Fruit fly (Drosophila melanogaster) whole organism, embryonic: ENCODE results near the gene CG32026.

Experiments used
- Aef1 ChIP-seq: fragments of 200-800 bp; sonication (Bioruptor generic); IDR thresholded peaks from 3 replicates; pipeline ENCODE4 v1.3.6; 2022; ENCODE audit warnings: missing biosample characterization, missing genetic modification characterization
- Atf-2 ChIP-seq: fragments of 200-800 bp; sonication (Bioruptor generic); optimal IDR thresholded peaks from 2 replicates; lab custom pipeline; 2016; ENCODE audit warnings: missing biosample characterization, missing genetic modification characterization
- CG13894 ChIP-seq: fragments of 200-800 bp; sonication (Bioruptor generic); optimal IDR thresholded peaks from 3 replicates; lab custom pipeline; 2018; ENCODE audit warnings: missing biosample characterization, mild to moderate bottlenecking, missing genetic modification characterization, moderate library complexity
- CG14965 ChIP-seq: fragments of 200-800 bp; sonication (Bioruptor generic); optimal IDR thresholded peaks from 2 replicates; lab custom pipeline; 2016; ENCODE audit warnings: missing biosample characterization, missing genetic modification characterization, borderline replicate concordance
- CG15269 ChIP-seq: fragments of 200-800 bp; sonication (Bioruptor generic); optimal IDR thresholded peaks from 2 replicates; lab custom pipeline; 2018; ENCODE audit warnings: missing biosample characterization, mild to moderate bottlenecking, missing genetic modification characterization, moderate library complexity
- CG17328 ChIP-seq: fragments of 200-800 bp; sonication (Bioruptor generic); IDR thresholded peaks from 2 replicates; pipeline ENCODE4 v1.3.6; 2022; ENCODE audit warnings: missing biosample characterization, missing genetic modification characterization
- CG17912 ChIP-seq: fragments of 200-800 bp; sonication (Bioruptor generic); optimal IDR thresholded peaks from 2 replicates; lab custom pipeline; 2018; ENCODE audit warnings: missing biosample characterization, mild to moderate bottlenecking, missing genetic modification characterization
- CG1832 ChIP-seq: fragments of 200-800 bp; sonication (Bioruptor generic); optimal IDR thresholded peaks from 2 replicates; lab custom pipeline; 2017; ENCODE audit warnings: missing biosample characterization, mild to moderate bottlenecking, missing genetic modification characterization, inconsistent platforms
- CG2116 ChIP-seq: fragments of 200-800 bp; sonication (Bioruptor generic); optimal IDR thresholded peaks from 3 replicates; lab custom pipeline; 2018; ENCODE audit warnings: missing biosample characterization, mild to moderate bottlenecking, missing genetic modification characterization
- CG30020 ChIP-seq: fragments of 200-800 bp; optimal IDR thresholded peaks from 2 replicates; lab custom pipeline; 2019; ENCODE audit warnings: missing biosample characterization, mild to moderate bottlenecking, missing genetic modification characterization, moderate library complexity
- CG3163 ChIP-seq: fragments of 200-800 bp; sonication (Bioruptor generic); optimal IDR thresholded peaks from 3 replicates; lab custom pipeline; 2016; ENCODE audit warnings: missing biosample characterization, missing genetic modification characterization
- CG4424 ChIP-seq: fragments of 200-800 bp; sonication (Bioruptor generic); optimal IDR thresholded peaks from 3 replicates; lab custom pipeline; 2016; ENCODE audit warnings: missing biosample characterization, missing genetic modification characterization
- CG6175 ChIP-seq: fragments of 200-800 bp; sonication (Bioruptor generic); IDR thresholded peaks from 3 replicates; pipeline ENCODE4 v1.3.6; 2022; ENCODE audit warnings: missing biosample characterization, missing genetic modification characterization
- CG6254 ChIP-seq: fragments of 200-800 bp; sonication (Bioruptor generic); optimal IDR thresholded peaks from 3 replicates; lab custom pipeline; 2017; ENCODE audit warnings: mild to moderate bottlenecking, missing biosample characterization, missing genetic modification reagents, missing genetic modification characterization
- CG6813 ChIP-seq: fragments of 200-800 bp; sonication (Bioruptor generic); optimal IDR thresholded peaks from 2 replicates; lab custom pipeline; 2017; ENCODE audit warnings: missing biosample characterization, missing genetic modification characterization, mild to moderate bottlenecking, moderate library complexity, missing genetic modification reagents
- CG7372 ChIP-seq: fragments of 200-800 bp; sonication (Bioruptor generic); IDR thresholded peaks from 2 replicates; pipeline ENCODE4 v1.3.6; 2022; ENCODE audit warnings: missing biosample characterization, missing genetic modification characterization
- CG7745 ChIP-seq: fragments of 200-800 bp; sonication (Bioruptor generic); optimal IDR thresholded peaks from 2 replicates; lab custom pipeline; 2018; ENCODE audit warnings: missing biosample characterization, mild to moderate bottlenecking, missing genetic modification characterization, moderate library complexity
- CG7839 ChIP-seq: fragments of 200-800 bp; sonication (Bioruptor generic); optimal IDR thresholded peaks from 3 replicates; lab custom pipeline; 2018; ENCODE audit warnings: missing biosample characterization, mild to moderate bottlenecking, missing genetic modification characterization, moderate library complexity
- CoRest ChIP-seq: fragments of 200-800 bp; sonication (Bioruptor generic); optimal IDR thresholded peaks from 3 replicates; lab custom pipeline; 2018; ENCODE audit warnings: missing biosample characterization, mild to moderate bottlenecking, missing genetic modification characterization, moderate library complexity
- Dad ChIP-seq: fragments of 200-800 bp; sonication (Bioruptor generic); optimal IDR thresholded peaks from 3 replicates; lab custom pipeline; 2016; ENCODE audit warnings: missing biosample characterization, missing genetic modification characterization
- Drgx ChIP-seq: fragments of 200-800 bp; sonication (Bioruptor generic); IDR thresholded peaks from 2 replicates; pipeline ENCODE4 v1.3.6; 2022; ENCODE audit warnings: missing biosample characterization, missing genetic modification characterization
- E2f1 ChIP-seq: fragments of 200-800 bp; sonication (Bioruptor generic); IDR thresholded peaks from 2 replicates; pipeline ENCODE4 v1.3.6; 2022; ENCODE audit warnings: missing biosample characterization, missing genetic modification characterization
- Eip74EF ChIP-seq, 2 experiments: fragments of 200-800 bp in 1 of 2; fragments of >200 bp in 1 of 2; sonication (Bioruptor generic) in 1 of 2; optimal IDR thresholded peaks; 2 replicates each; lab custom pipeline; 2017 to 2019; ENCODE audit warnings: missing biosample characterization in 2 of 2, missing genetic modification characterization in 2 of 2, mild to moderate bottlenecking in 1 of 2, moderate library complexity in 1 of 2
- Fer3 ChIP-seq: fragments of 200-800 bp; sonication (Bioruptor generic); optimal IDR thresholded peaks from 2 replicates; lab custom pipeline; 2018; ENCODE audit warnings: missing biosample characterization, mild to moderate bottlenecking, missing genetic modification characterization, moderate library complexity
- HLH3B ChIP-seq: fragments of 200-800 bp; sonication (Bioruptor generic); IDR thresholded peaks from 2 replicates; pipeline ENCODE4 v1.3.6; 2022; ENCODE audit warnings: missing biosample characterization, missing genetic modification characterization
- Hmx ChIP-seq: fragments of 200-800 bp; sonication (Bioruptor generic); optimal IDR thresholded peaks from 2 replicates; lab custom pipeline; 2016; ENCODE audit warnings: missing biosample characterization, missing genetic modification characterization
- Lhr ChIP-seq: fragments of 200-800 bp; sonication (Bioruptor generic); optimal IDR thresholded peaks from 3 replicates; lab custom pipeline; 2017; ENCODE audit warnings: mild to moderate bottlenecking, missing biosample characterization, missing genetic modification reagents, missing genetic modification characterization
- Lim3 ChIP-seq: fragments of 200-800 bp; sonication (Bioruptor generic); IDR thresholded peaks from 2 replicates; pipeline ENCODE4 v1.3.6; 2022; ENCODE audit warnings: missing biosample characterization, missing genetic modification characterization
- MTF-1 ChIP-seq: fragments of 200-800 bp; sonication (Bioruptor generic); optimal IDR thresholded peaks from 2 replicates; lab custom pipeline; 2018; ENCODE audit warnings: missing biosample characterization, mild to moderate bottlenecking, missing genetic modification characterization, borderline replicate concordance
- NC2β ChIP-seq: fragments of 200-800 bp; sonication (Bioruptor generic); optimal IDR thresholded peaks from 2 replicates; lab custom pipeline; 2016; ENCODE audit warnings: missing biosample characterization, missing genetic modification characterization
- Rx ChIP-seq: fragments of 200-800 bp; sonication (Bioruptor generic); IDR thresholded peaks from 2 replicates; pipeline ENCODE4 v1.3.6; 2022; ENCODE audit warnings: missing biosample characterization, missing genetic modification characterization
- Scr ChIP-seq: fragments of 200-800 bp; sonication (Bioruptor generic); IDR thresholded peaks from 2 replicates; pipeline ENCODE4 v1.3.6; 2022; ENCODE audit warnings: missing biosample characterization, missing genetic modification characterization; ENCODE audit not compliant: partially characterized antibody
- Sox100B ChIP-seq: fragments of 200-800 bp; sonication (Bioruptor generic); optimal IDR thresholded peaks from 3 replicates; lab custom pipeline; 2018; ENCODE audit warnings: missing biosample characterization, mild to moderate bottlenecking, missing genetic modification characterization
- Taf1 ChIP-seq: fragments of 200-800 bp; sonication (Bioruptor generic); IDR thresholded peaks from 2 replicates; pipeline ENCODE4 v1.3.6; 2022; ENCODE audit warnings: missing biosample characterization, missing genetic modification characterization
- Vsx1 ChIP-seq: fragments of 200-800 bp; sonication (Bioruptor generic); optimal IDR thresholded peaks from 2 replicates; lab custom pipeline; 2017; ENCODE audit warnings: missing biosample characterization, mild to moderate bottlenecking, missing genetic modification characterization, missing genetic modification reagents
- abd-A ChIP-seq: fragments of 200-800 bp; sonication (Bioruptor generic); optimal IDR thresholded peaks from 3 replicates; lab custom pipeline; 2019; ENCODE audit warnings: missing biosample characterization, mild to moderate bottlenecking, missing genetic modification characterization, moderate library complexity
- bbx ChIP-seq: fragments of 200-800 bp; sonication (Bioruptor generic); IDR thresholded peaks from 2 replicates; pipeline ENCODE4 v1.3.6; 2022; ENCODE audit warnings: missing biosample characterization, missing genetic modification characterization; ENCODE audit not compliant: partially characterized antibody
- bowl ChIP-seq: fragments of 200-800 bp; sonication (Bioruptor generic); IDR thresholded peaks from 2 replicates; pipeline ENCODE4 v1.3.6; 2022; ENCODE audit warnings: missing biosample characterization, missing genetic modification characterization
- br ChIP-seq: fragments of >200 bp; optimal IDR thresholded peaks from 2 replicates; lab custom pipeline; 2017
- dan ChIP-seq: fragments of 200-800 bp; sonication (Bioruptor generic); IDR thresholded peaks from 2 replicates; pipeline ENCODE4 v1.3.6; 2022; ENCODE audit warnings: missing biosample characterization, missing genetic modification characterization
- jing ChIP-seq: fragments of 200-800 bp; sonication (Bioruptor generic); optimal IDR thresholded peaks from 2 replicates; lab custom pipeline; 2018; ENCODE audit warnings: missing biosample characterization, mild to moderate bottlenecking, missing genetic modification characterization
- luna ChIP-seq: fragments of 200-800 bp; sonication (Bioruptor generic); optimal IDR thresholded peaks from 2 replicates; lab custom pipeline; 2016; ENCODE audit warnings: missing biosample characterization, missing genetic modification characterization
- mirr ChIP-seq: fragments of 200-800 bp; sonication (Bioruptor generic); optimal IDR thresholded peaks from 3 replicates; lab custom pipeline; 2018; ENCODE audit warnings: missing biosample characterization, mild to moderate bottlenecking, missing genetic modification characterization
- pfk ChIP-seq: fragments of 200-800 bp; sonication (Bioruptor generic); optimal IDR thresholded peaks from 2 replicates; lab custom pipeline; 2018; ENCODE audit warnings: missing biosample characterization, mild to moderate bottlenecking, missing genetic modification characterization, moderate library complexity
- pita ChIP-seq: fragments of 200-800 bp; sonication (Bioruptor generic); optimal IDR thresholded peaks from 2 replicates; lab custom pipeline; 2017; ENCODE audit warnings: missing biosample characterization, mild to moderate bottlenecking, missing genetic modification characterization
- prd ChIP-seq, 3 experiments: fragments of >200 bp in 2 of 3; fragments of 200-800 bp in 1 of 3; sonication (Bioruptor generic) in 1 of 3; optimal IDR thresholded peaks in 2 of 3; IDR thresholded peaks in 1 of 3; 2 replicates in 2 of 3; 3 replicates in 1 of 3; pipeline versions ENCODE4 v1.3.6 to Lab custom; 2017 to 2022; ENCODE audit warnings: missing biosample characterization in 1 of 3, missing genetic modification characterization in 1 of 3
- salm ChIP-seq: fragments of 200-800 bp; sonication (Bioruptor generic); optimal IDR thresholded peaks from 2 replicates; lab custom pipeline; 2018; ENCODE audit warnings: missing biosample characterization, mild to moderate bottlenecking, missing genetic modification characterization
- ssp ChIP-seq: fragments of 200-800 bp; sonication (Bioruptor generic); IDR thresholded peaks from 2 replicates; pipeline ENCODE4 v1.3.6; 2022; ENCODE audit warnings: missing biosample characterization, missing genetic modification characterization
- tin ChIP-seq: fragments of 200-800 bp; sonication (Bioruptor generic); optimal IDR thresholded peaks from 3 replicates; lab custom pipeline; 2016; ENCODE audit warnings: missing biosample characterization, missing genetic modification characterization
- trem ChIP-seq: fragments of 200-800 bp; optimal IDR thresholded peaks from 3 replicates; lab custom pipeline; 2019; ENCODE audit warnings: missing biosample characterization, mild to moderate bottlenecking, missing genetic modification characterization, moderate library complexity
- wor ChIP-seq: fragments of 200-800 bp; sonication (Bioruptor generic); IDR thresholded peaks from 2 replicates; pipeline ENCODE4 v1.3.6; 2022; ENCODE audit warnings: missing biosample characterization, missing genetic modification characterization

Gene CG32026

DNA sequence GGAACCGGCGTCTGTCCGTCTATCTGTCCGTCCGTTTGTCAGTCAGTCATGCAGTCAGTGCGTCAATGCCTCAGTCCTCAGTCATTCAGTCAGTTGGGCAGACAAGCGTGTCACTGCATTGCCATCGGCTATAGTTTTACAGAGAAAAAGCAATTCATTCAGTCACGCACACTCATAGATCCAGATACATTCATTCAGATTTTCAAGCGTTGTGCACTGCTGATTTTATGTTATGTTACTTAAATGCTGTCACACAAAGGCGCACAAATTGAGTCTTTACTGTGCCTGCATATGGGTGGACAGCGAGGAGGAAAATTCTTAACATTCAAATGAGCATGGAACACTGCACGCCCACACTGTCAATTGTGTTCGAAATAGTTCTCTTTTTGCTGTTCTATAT lies 28.9 kb downstream of the CG32026 start (continued):
- TF ChIP-seq CG6254 (GFP tag; lab: Kevin White, UChicago) (no peak), Eip74EF (GFP tag; optimal IDR thresholded peaks at IDR 0.05; lab: Kevin White, UChicago) (no peak), CG4424 (GFP tag; lab: Kevin White, UChicago) (no peak), Taf1 (no peak), Aef1 (GFP tag; lab: Robert Waterston, UW) (no peak), Rx (GFP tag; lab: Robert Waterston, UW) (no peak), CG30020 (tag; lab: Kevin White, UChicago) (no peak), dan (GFP tag; lab: Robert Waterston, UW) (no peak), Lim3 (GFP tag; lab: Robert Waterston, UW) (no peak), jing (GFP tag; lab: Kevin White, UChicago) (no peak), ssp (GFP tag; lab: Robert Waterston, UW) (no peak), CG1832 (GFP tag; lab: Kevin White, UChicago) (no peak), abd-A (tag; lab: Kevin White, UChicago) (peak; percentile 20), bbx (no peak), Sox100B (GFP tag; lab: Kevin White, UChicago) (no peak), br (lab: Kevin White, UChicago) (no peak), bowl (no peak), Drgx (GFP tag; lab: Robert Waterston, UW) (peak; percentile 41), CG17328 (GFP tag; lab: Robert Waterston, UW) (no peak), pita (GFP tag; lab: Kevin White, UChicago) (no peak), prd (optimal IDR thresholded peaks at IDR 0.05; lab: Kevin White, UChicago) (no peak), prd (GFP tag; IDR thresholded peaks at IDR 0.05; lab: Robert Waterston, UW) (peak; percentile 47; the same call in 2 of the 3 replicates), HLH3B (no peak), CG13894 (no peak), pfk (GFP tag; lab: Kevin White, UChicago) (no peak), Atf-2 (GFP tag; lab: Kevin White, UChicago) (no peak), CG17912 (GFP tag; lab: Kevin White, UChicago) (no peak), MTF-1 (no peak), Hmx (GFP tag; lab: Kevin White, UChicago) (no peak), CG15269 (tag; lab: Kevin White, UChicago) (peak; percentile 34), luna (GFP tag; lab: Kevin White, UChicago) (no peak), CG6175 (no peak), trem (tag; lab: Kevin White, UChicago) (no peak), CG7839 (peak; percentile 14), mirr (no peak), Scr (GFP tag; lab: Robert Waterston, UW) (no peak), CG7745 (tag; lab: Kevin White, UChicago) (no peak), Fer3 (tag; lab: Kevin White, UChicago) (no peak), tin (GFP tag; lab: Kevin White, UChicago) (no peak), CG3163 (no peak), wor (GFP tag; lab: Robert Waterston, UW) (no peak), E2f1 (GFP tag; lab: Robert Waterston, UW) (peak; percentile 39; the same call in 1 of the 2 replicates), CoRest (tag; lab: Kevin White, UChicago) (peak; percentile 25), salm (tag; lab: Kevin White, UChicago) (no peak), Dad (no peak), CG14965 (GFP tag; lab: Kevin White, UChicago) (no peak), CG6813 (GFP tag; lab: Kevin White, UChicago) (no peak), NC2β (no peak), Lhr (GFP tag; lab: Kevin White, UChicago) (no peak), CG7372 (GFP tag; lab: Robert Waterston, UW) (0 out of 2 replicates have a peak, but pooled peaks have one; percentile 17), CG2116 (GFP tag; lab: Kevin White, UChicago) (no peak), Vsx1 (GFP tag; lab: Kevin White, UChicago) (no peak)
